Fruit fly (Drosophila melanogaster) whole organism, larva: ENCODE results near the gene CG5167.

ENCODE experiments used
- noc ChIP-seq: fragments of 200-800 bp; sonication (Bioruptor generic); optimal IDR thresholded peaks from 3 replicates; lab custom pipeline; 2019; ENCODE audit warnings: missing biosample characterization, mild to moderate bottlenecking, missing genetic modification characterization, moderate library complexity

Gene CG5167

dm6 chr3R:12406235-12407196 is at the start of gene CG5167:
Gene CG5167 (plus strand): TSS chr3R:12406532.
- TF ChIP-seq noc (tag; lab: Kevin White, UChicago) = peak; percentile 68

dm6 chr3R:12359837-12360236 is 46.5 kb upstream of the CG5167 start, which contains the start of gene CG4115:
Gene CG4115 (plus strand): TSS chr3R:12360008.
- no peak for TF ChIP-seq noc (tag; lab: Kevin White, UChicago)

- TF ChIP-seq noc (tag; lab: Kevin White, UChicago) = no peak
Measured at dm6 chr3R:12361962-12362497, 44.3 kb upstream of the CG5167 start.

dm6 chr3R:12363544-12363943 is 42.8 kb upstream of the CG5167 start:
- no peak for TF ChIP-seq noc (tag; lab: Kevin White, UChicago)

- TF ChIP-seq noc (tag; lab: Kevin White, UChicago) = no peak
Measured at dm6 chr3R:12364580-12364979, 41.8 kb upstream of the CG5167 start, which contains the start of gene Tim17a1. Gene Tim17a1 (minus strand): TSS chr3R:12364680.

- peak; percentile 46 for TF ChIP-seq noc (tag; lab: Kevin White, UChicago)
Measured at dm6 chr3R:12365264-12365840, 41.0 kb upstream of the CG5167 start, which contains the start of gene GstD10. Gene GstD10 (minus strand): TSS chr3R:12365735.

dm6 chr3R:12365887-12366286 is 40.4 kb upstream of the CG5167 start:
- TF ChIP-seq noc (tag; lab: Kevin White, UChicago) = no peak

- TF ChIP-seq noc (tag; lab: Kevin White, UChicago) = no peak
Measured at dm6 chr3R:12367464-12367863, 38.9 kb upstream of the CG5167 start, which contains the start of gene GstD9. Gene GstD9 (minus strand): TSS chr3R:12367564.

dm6 chr3R:12369135-12369792 is 37.1 kb upstream of the CG5167 start, which contains the start of gene GstD1:
Gene GstD1 (minus strand): TSS chr3R:12369268.
- TF ChIP-seq noc (tag; lab: Kevin White, UChicago) = peak; percentile 87

- no peak for TF ChIP-seq noc (tag; lab: Kevin White, UChicago)
Measured at dm6 chr3R:12369793-12370642, 36.3 kb upstream of the CG5167 start.

- peak; percentile 42 for TF ChIP-seq noc (tag; lab: Kevin White, UChicago)
Measured at dm6 chr3R:12370643-12370995, 35.7 kb upstream of the CG5167 start.

- no peak for TF ChIP-seq noc (tag; lab: Kevin White, UChicago)
Measured at dm6 chr3R:12371671-12372070, 34.7 kb upstream of the CG5167 start, which contains the start of gene GstD2. Gene GstD2 (plus strand): TSS chr3R:12371971.

- TF ChIP-seq noc (tag; lab: Kevin White, UChicago) = no peak
Measured at dm6 chr3R:12372800-12373199, 33.5 kb upstream of the CG5167 start, which contains the start of gene GstD3. Gene GstD3 (plus strand): TSS chr3R:12373068.

- TF ChIP-seq noc (tag; lab: Kevin White, UChicago) = no peak
Measured at dm6 chr3R:12373800-12374199, 32.5 kb upstream of the CG5167 start, which contains the start of gene GstD4. Gene GstD4 (plus strand): TSS chr3R:12374100.
